Fruit fly (Drosophila melanogaster) ovary, adult (tissue): ENCODE data around the gene kon.

Experiments
- CG17801 ChIP-seq: fragments of 200-800 bp; optimal IDR thresholded peaks from 2 replicates; lab custom pipeline; 2019; ENCODE audit warnings: missing biosample characterization, mild to moderate bottlenecking, missing genetic modification characterization, moderate library complexity; ENCODE audit not compliant: partially characterized antibody

Gene kon

dm6 chr2L:18468607-18469015 is 35.2 kb downstream of the kon start:
- no peak for TF ChIP-seq CG17801

- TF ChIP-seq CG17801 = no peak
Measured at dm6 chr2L:18468010-18468409, 35.8 kb downstream of the kon start.

- no peak for TF ChIP-seq CG17801
Measured at dm6 chr2L:18467464-18467863, 36.3 kb downstream of the kon start.

dm6 chr2L:18466669-18467068 is 37.1 kb downstream of the kon start:
- TF ChIP-seq CG17801 = no peak

dm6 chr2L:18466202-18466591 is 37.6 kb downstream of the kon start:
- no peak for TF ChIP-seq CG17801

dm6 chr2L:18465402-18466201 is 38.2 kb downstream of the kon start:
- no peak for TF ChIP-seq CG17801

dm6 chr2L:18464116-18464530 is 39.7 kb downstream of the kon start:
- TF ChIP-seq CG17801 = no peak

dm6 chr2L:18463610-18464009 is 40.2 kb downstream of the kon start:
- TF ChIP-seq CG17801 = no peak

dm6 chr2L:18459698-18460348 is 44.0 kb downstream of the kon start:
- TF ChIP-seq CG17801 = no peak

dm6 chr2L:18458527-18458926 is 45.3 kb downstream of the kon start:
- TF ChIP-seq CG17801 = no peak

dm6 chr2L:18456932-18457583 is 46.7 kb downstream of the kon start:
- TF ChIP-seq CG17801 = no peak

dm6 chr2L:18455506-18456491 is 48.0 kb downstream of the kon start:
- peak; percentile 94 for TF ChIP-seq CG17801

dm6 chr2L:18454128-18454788 is 49.5 kb downstream of the kon start, which contains the start of the genes bsf and Ntf-2r:
Gene bsf, minus strand, starts transcription at chr2L:18454587.
Gene Ntf-2r, plus strand, starts transcription at chr2L:18454649.
- no peak for TF ChIP-seq CG17801

- no peak for TF ChIP-seq CG17801
Measured at dm6 chr2L:18448639-18449430, 54.9 kb downstream of the kon start, which contains the start of gene ncm. Gene ncm, minus strand, starts transcription at chr2L:18448957.
